Worm (Caenorhabditis elegans): ENCODE measurements around the gene ifta-2.

- TF ChIP-seq T23F11.4 (GFP tag; optimal IDR thresholded peaks at IDR 0.05) (no peak), nfya-1 (tag; optimal IDR thresholded peaks at IDR 0.05) (no peak), fkh-10 (GFP tag; optimal IDR thresholded peaks at IDR 0.05) (no peak), dve-1 (tag; optimal IDR thresholded peaks at IDR 0.05) (no peak)
Observed at ce11 chrIV:17264714-17265113, 37.1 kb downstream of the ifta-2 start, which contains the start of gene F26D10.13.
